Fruit fly (Drosophila melanogaster): ENCODE measurements around the gene knk.

dm6 chr3R:10084179-10084647, 41.3 kb downstream of the knk start:
- no peak for TF ChIP-seq usp (GFP tag; optimal IDR thresholded peaks at IDR 0.05)
- no peak for TF ChIP-seq CG8478 (optimal IDR thresholded peaks at IDR 0.05)
- TF ChIP-seq pan (optimal IDR thresholded peaks at IDR 0.05): no peak
- no peak for TF ChIP-seq Dll (optimal IDR thresholded peaks at IDR 0.05)
- TF ChIP-seq EcR (GFP tag; optimal IDR thresholded peaks at IDR 0.05): no peak

Measured in whole organism.